Worm (Caenorhabditis elegans) whole organism, L3 larva: ENCODE data around the gene T10H9.1.

ENCODE experiments used
- R02D3.7 ChIP-seq: fragments of 150-350 bp; optimal IDR thresholded peaks from 2 replicates; lab custom pipeline; 2014; ENCODE audit warnings: missing biosample characterization, missing genetic modification characterization
- ZK546.5 ChIP-seq: sonication (generic microtip); optimal IDR thresholded peaks from 2 replicates; lab custom pipeline; 2017; ENCODE audit warnings: missing biosample characterization, missing genetic modification characterization
- aly-2 ChIP-seq: fragments of 150-350 bp; optimal IDR thresholded peaks from 2 replicates; lab custom pipeline; 2014; ENCODE audit warnings: missing biosample characterization, missing genetic modification characterization
- ama-1 ChIP-seq: fragments of 150-350 bp; optimal IDR thresholded peaks from 2 replicates; lab custom pipeline; 2018
- ceh-16 ChIP-seq: sonication (generic microtip); optimal IDR thresholded peaks from 2 replicates; lab custom pipeline; 2017; ENCODE audit warnings: missing biosample characterization, missing genetic modification characterization
- ceh-28 ChIP-seq: fragments of 150-350 bp; optimal IDR thresholded peaks from 2 replicates; lab custom pipeline; 2014; ENCODE audit warnings: missing biosample characterization, missing genetic modification reagents, missing genetic modification characterization
- ceh-82 ChIP-seq: fragments of 150-350 bp; optimal IDR thresholded peaks from 2 replicates; lab custom pipeline; 2014; ENCODE audit warnings: missing biosample characterization, missing genetic modification characterization
- ceh-9 ChIP-seq: sonication (generic microtip); optimal IDR thresholded peaks from 2 replicates; lab custom pipeline; 2018; ENCODE audit warnings: missing biosample characterization, missing genetic modification characterization
- daf-12 ChIP-seq: fragments of 150-350 bp; optimal IDR thresholded peaks from 2 replicates; lab custom pipeline; 2014; ENCODE audit warnings: missing biosample characterization, missing genetic modification reagents, missing genetic modification characterization
- egl-27 ChIP-seq: sonication (generic microtip); optimal IDR thresholded peaks from 4 replicates; lab custom pipeline; 2017; ENCODE audit warnings: missing biosample characterization, missing genetic modification reagents, missing genetic modification characterization
- egl-5 ChIP-seq: fragments of 150-350 bp; optimal IDR thresholded peaks from 2 replicates; lab custom pipeline; 2017; ENCODE audit warnings: missing biosample characterization, missing genetic modification reagents, missing genetic modification characterization, inconsistent platforms
- elt-1 ChIP-seq: fragments of 150-350 bp; optimal IDR thresholded peaks from 2 replicates; lab custom pipeline; 2014; ENCODE audit warnings: missing biosample characterization, missing genetic modification characterization
- elt-2 ChIP-seq: sonication (generic microtip); optimal IDR thresholded peaks from 2 replicates; lab custom pipeline; 2016; ENCODE audit warnings: missing genetic modification reagents, mild to moderate bottlenecking, missing genetic modification characterization, missing compliant biosample characterization
- eor-1 ChIP-seq, 2 experiments: fragments of 150-350 bp; optimal IDR thresholded peaks; 2 replicates each; lab custom pipeline; 2014 to 2018; ENCODE audit warnings: missing biosample characterization in 2 of 2, missing genetic modification characterization in 2 of 2
- fkh-10 ChIP-seq: sonication (generic microtip); optimal IDR thresholded peaks from 2 replicates; lab custom pipeline; 2017; ENCODE audit warnings: missing biosample characterization, missing genetic modification reagents, missing genetic modification characterization
- fkh-2 ChIP-seq: fragments of 150-350 bp; optimal IDR thresholded peaks from 2 replicates; lab custom pipeline; 2014; ENCODE audit warnings: missing biosample characterization, missing genetic modification reagents, missing genetic modification characterization
- fos-1 ChIP-seq: fragments of 150-350 bp; optimal IDR thresholded peaks from 2 replicates; lab custom pipeline; 2014; ENCODE audit warnings: missing biosample characterization, missing genetic modification characterization
- jun-1 ChIP-seq: fragments of 150-350 bp; optimal IDR thresholded peaks from 2 replicates; lab custom pipeline; 2014; ENCODE audit warnings: missing biosample characterization, missing genetic modification reagents, missing genetic modification characterization
- lin-15B ChIP-seq: fragments of 150-350 bp; optimal IDR thresholded peaks from 2 replicates; lab custom pipeline; 2014; ENCODE audit warnings: missing biosample characterization, missing genetic modification characterization
- lin-39 ChIP-seq: fragments of 150-350 bp; optimal IDR thresholded peaks from 2 replicates; lab custom pipeline; 2018; ENCODE audit warnings: missing biosample characterization, missing genetic modification reagents, missing genetic modification characterization
- lsy-12 ChIP-seq: sonication (generic microtip); optimal IDR thresholded peaks from 2 replicates; lab custom pipeline; 2016; ENCODE audit warnings: mild to moderate bottlenecking, missing genetic modification characterization, missing compliant biosample characterization
- mdl-1 ChIP-seq: fragments of 150-350 bp; optimal IDR thresholded peaks from 2 replicates; lab custom pipeline; 2014; ENCODE audit warnings: missing biosample characterization, missing genetic modification characterization
- mml-1 ChIP-seq: fragments of 150-350 bp; sonication (generic microtip); optimal IDR thresholded peaks from 3 replicates; lab custom pipeline; 2014; ENCODE audit warnings: missing biosample characterization, missing genetic modification characterization
- nfya-1 ChIP-seq: sonication (generic microtip); optimal IDR thresholded peaks from 2 replicates; lab custom pipeline; 2017; ENCODE audit warnings: missing genetic modification characterization, mild to moderate bottlenecking, missing compliant biosample characterization, antibody characterized with exemption, moderate library complexity; ENCODE audit not compliant: insufficient read depth
- nhr-11 ChIP-seq: fragments of 150-350 bp; optimal IDR thresholded peaks from 2 replicates; lab custom pipeline; 2014; ENCODE audit warnings: missing biosample characterization, missing genetic modification characterization
- nhr-12 ChIP-seq: fragments of 150-350 bp; optimal IDR thresholded peaks from 2 replicates; lab custom pipeline; 2014; ENCODE audit warnings: missing biosample characterization, missing genetic modification characterization
- nhr-25 ChIP-seq: sonication (generic microtip); optimal IDR thresholded peaks from 2 replicates; lab custom pipeline; 2017; ENCODE audit warnings: missing biosample characterization, missing genetic modification characterization
- nhr-43 ChIP-seq: sonication (generic microtip); optimal IDR thresholded peaks from 2 replicates; lab custom pipeline; 2016; ENCODE audit warnings: mild to moderate bottlenecking, missing genetic modification characterization, missing compliant biosample characterization; ENCODE audit not compliant: poor library complexity, severe bottlenecking
- nhr-67 ChIP-seq: fragments of 150-350 bp; optimal IDR thresholded peaks from 2 replicates; lab custom pipeline; 2014; ENCODE audit warnings: missing biosample characterization, missing genetic modification characterization
- nhr-76 ChIP-seq: fragments of 150-350 bp; sonication (generic microtip); optimal IDR thresholded peaks from 5 replicates; lab custom pipeline; 2014; ENCODE audit warnings: missing biosample characterization, missing genetic modification characterization
- pqm-1 ChIP-seq: fragments of 150-350 bp; optimal IDR thresholded peaks from 2 replicates; lab custom pipeline; 2017; ENCODE audit warnings: missing biosample characterization, missing genetic modification characterization, inconsistent platforms
- sea-2 ChIP-seq: fragments of 150-350 bp; sonication (generic microtip); optimal IDR thresholded peaks from 4 replicates; lab custom pipeline; 2014; ENCODE audit warnings: missing biosample characterization, missing genetic modification reagents, missing genetic modification characterization
- skn-1 ChIP-seq: fragments of 150-350 bp; optimal IDR thresholded peaks from 2 replicates; lab custom pipeline; 2014; ENCODE audit warnings: missing biosample characterization, missing genetic modification characterization
- tbx-2 ChIP-seq: sonication (generic microtip); optimal IDR thresholded peaks from 2 replicates; lab custom pipeline; 2016; ENCODE audit warnings: mild to moderate bottlenecking, missing genetic modification characterization, missing compliant biosample characterization
- unc-39 ChIP-seq: sonication (generic microtip); optimal IDR thresholded peaks from 4 replicates; lab custom pipeline; 2017; ENCODE audit warnings: missing biosample characterization, missing genetic modification characterization
- unc-62 ChIP-seq: fragments of 150-350 bp; sonication (generic microtip); optimal IDR thresholded peaks from 4 replicates; lab custom pipeline; 2014; ENCODE audit warnings: missing biosample characterization, missing genetic modification reagents, missing genetic modification characterization
- zag-1 ChIP-seq: fragments of 150-350 bp; optimal IDR thresholded peaks from 2 replicates; lab custom pipeline; 2014; ENCODE audit warnings: missing biosample characterization, missing genetic modification characterization
- ztf-11 ChIP-seq: fragments of 150-350 bp; optimal IDR thresholded peaks from 2 replicates; lab custom pipeline; 2014; ENCODE audit warnings: missing biosample characterization, missing genetic modification characterization
- ztf-4 ChIP-seq: fragments of 150-350 bp; optimal IDR thresholded peaks from 2 replicates; lab custom pipeline; 2014; ENCODE audit warnings: missing biosample characterization, missing genetic modification characterization

The T10H9.1 gene

DNA sequence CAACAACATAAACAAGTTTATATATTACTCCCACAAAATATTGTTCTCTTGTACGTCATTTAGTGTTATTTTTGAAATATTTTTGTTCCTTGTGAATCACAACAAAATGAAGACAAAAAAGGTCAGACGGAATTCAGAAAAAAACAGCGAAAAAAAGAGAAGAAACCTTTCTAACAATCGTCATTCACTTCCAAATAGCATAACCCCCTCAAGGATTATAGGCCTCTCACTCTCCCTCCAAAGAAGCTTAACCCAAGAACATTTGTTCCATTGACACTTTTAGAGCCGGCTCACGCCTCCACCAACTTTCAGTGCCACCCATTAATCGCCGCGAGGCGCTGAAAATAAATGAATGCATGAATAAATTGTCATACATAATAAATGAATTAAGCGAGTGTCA, 10.1 kb downstream of the T10H9.1 start:
- TF ChIP-seq fkh-2 (tag; lab: Kevin White, UChicago) (no peak), zag-1 (no peak), lin-39 (tag; lab: Kevin White, UChicago) (peak; percentile 24), eor-1 (tag; optimal IDR thresholded peaks at IDR 0.05; lab: Kevin White, UChicago) (no peak)

DNA sequence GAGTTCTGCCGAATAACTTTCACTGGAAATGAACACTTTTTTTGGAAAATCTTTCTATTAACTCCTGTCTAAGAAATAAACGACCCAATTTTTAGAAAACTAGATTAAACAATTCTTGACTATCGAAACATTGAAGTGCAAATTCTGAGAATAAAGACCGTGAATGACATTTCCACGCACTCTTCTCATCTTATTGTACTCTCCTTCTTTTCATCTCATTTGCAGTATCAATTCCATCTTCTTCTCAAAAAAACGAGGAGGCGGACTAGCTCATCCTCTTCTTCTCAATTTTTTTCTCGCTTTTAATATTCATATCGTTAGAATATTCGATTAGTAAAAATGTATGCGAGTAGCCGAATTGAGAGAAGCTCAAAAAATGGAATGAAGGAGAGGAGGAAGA, 12.2 kb downstream of the T10H9.1 start:
- TF ChIP-seq aly-2 (tag; lab: Kevin White, UChicago) (no peak), unc-62 (GFP tag; lab: Kevin White, UChicago) (no peak), ZK546.5 (tag; lab: Kevin White, UChicago) (no peak), ceh-82 (tag; lab: Kevin White, UChicago) (no peak), daf-12 (tag; lab: Kevin White, UChicago) (no peak), eor-1 (tag; optimal IDR thresholded peaks at IDR 0.05; lab: Kevin White, UChicago) (no peak), fkh-2 (tag; lab: Kevin White, UChicago) (no peak), zag-1 (no peak), lin-39 (tag; lab: Kevin White, UChicago) (no peak), lsy-12 (tag; lab: Kevin White, UChicago) (no peak), ztf-4 (tag; lab: Kevin White, UChicago) (no peak), fkh-10 (GFP tag; lab: Kevin White, UChicago) (no peak), fos-1 (tag; lab: Kevin White, UChicago) (no peak), ceh-9 (no peak), unc-39 (tag; lab: Kevin White, UChicago) (no peak), ztf-11 (tag; lab: Kevin White, UChicago) (no peak), R02D3.7 (no peak)

DNA sequence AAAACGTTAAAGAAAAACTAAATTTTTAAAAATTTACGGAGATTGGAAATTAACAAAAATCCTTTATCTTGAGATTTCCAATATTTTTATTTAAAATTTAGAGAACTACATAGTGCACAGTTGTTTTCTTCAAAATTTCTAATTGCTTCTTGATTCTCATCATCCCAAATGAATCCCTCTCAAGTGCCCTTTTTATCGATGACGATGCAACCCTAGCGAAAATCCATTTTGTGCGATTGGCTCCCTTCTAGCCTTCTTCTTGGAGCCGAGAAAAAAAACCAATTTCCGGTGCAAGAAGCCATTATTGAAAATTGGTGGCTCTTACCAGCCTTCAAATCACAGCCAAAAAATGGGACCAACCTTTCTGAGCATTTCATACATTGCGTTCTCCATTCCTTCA, 13.1 kb downstream of the T10H9.1 start:
- TF ChIP-seq daf-12 (tag; lab: Kevin White, UChicago) (no peak), jun-1 (tag; lab: Kevin White, UChicago) (no peak), R02D3.7 (no peak), ceh-28 (no peak), nhr-11 (tag; lab: Kevin White, UChicago) (no peak)
- TF ChIP-seq, all 47 proteins: peak for 0

DNA sequence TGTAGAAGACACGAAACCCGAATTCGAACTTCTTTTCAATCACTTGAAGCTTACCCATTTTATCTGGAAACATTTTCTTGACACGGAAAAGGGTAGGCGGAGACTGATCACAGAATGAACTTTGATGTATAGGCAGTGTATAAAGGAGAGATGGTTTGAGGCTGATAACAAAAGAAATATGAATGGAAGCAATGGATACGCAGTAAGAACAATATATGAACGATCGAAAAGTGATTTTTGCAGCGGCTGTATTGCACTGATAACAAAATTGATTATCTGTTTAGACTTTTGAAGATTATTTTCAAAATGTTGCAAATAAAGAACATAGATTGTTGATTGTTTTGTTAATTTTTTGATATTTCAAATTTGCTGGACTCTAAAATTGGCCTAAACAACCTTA, 16.3 kb downstream of the T10H9.1 start, which contains the start of gene pmp-5:
Gene pmp-5, minus strand, starts transcription at position 63 of the 400 bp plus-strand sequence.
- TF ChIP-seq nhr-11 (tag; lab: Kevin White, UChicago), result no peak
- TF ChIP-seq nhr-25 (tag; lab: Kevin White, UChicago), result no peak
- TF ChIP-seq unc-39 (tag; lab: Kevin White, UChicago), result no peak
- TF ChIP-seq elt-2 (tag; lab: Kevin White, UChicago), result peak; percentile 89
- TF ChIP-seq pqm-1 (tag; lab: Kevin White, UChicago), result peak; percentile 83
- peak; percentile 14 for TF ChIP-seq jun-1 (tag; lab: Kevin White, UChicago)
- no peak for TF ChIP-seq nhr-43 (tag; lab: Kevin White, UChicago)

DNA sequence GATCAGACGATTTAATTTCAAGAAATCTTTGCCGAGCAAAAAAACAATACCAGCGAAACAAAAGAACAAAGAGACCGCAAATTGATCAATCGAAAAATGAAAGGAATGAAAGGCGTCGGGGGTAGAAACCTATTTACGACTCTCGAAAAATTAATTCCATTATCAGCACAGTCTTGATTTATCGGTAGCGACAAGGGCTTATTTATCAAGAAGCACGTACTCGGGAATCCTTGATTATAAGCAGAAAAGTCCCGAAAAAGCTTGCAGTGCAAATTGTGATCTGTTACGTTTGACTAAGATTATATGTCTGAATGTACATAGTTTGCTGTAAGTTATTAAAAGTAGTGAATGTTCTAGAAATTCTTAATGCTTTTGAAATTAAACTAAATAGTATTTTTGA, 17.1 kb downstream of the T10H9.1 start:
- TF ChIP-seq pqm-1 (tag; lab: Kevin White, UChicago) (peak; percentile 76), elt-1 (no peak), nhr-43 (tag; lab: Kevin White, UChicago) (no peak), unc-39 (tag; lab: Kevin White, UChicago) (no peak), ceh-9 (no peak), elt-2 (tag; lab: Kevin White, UChicago) (peak; percentile 58), ama-1 (no peak)

DNA sequence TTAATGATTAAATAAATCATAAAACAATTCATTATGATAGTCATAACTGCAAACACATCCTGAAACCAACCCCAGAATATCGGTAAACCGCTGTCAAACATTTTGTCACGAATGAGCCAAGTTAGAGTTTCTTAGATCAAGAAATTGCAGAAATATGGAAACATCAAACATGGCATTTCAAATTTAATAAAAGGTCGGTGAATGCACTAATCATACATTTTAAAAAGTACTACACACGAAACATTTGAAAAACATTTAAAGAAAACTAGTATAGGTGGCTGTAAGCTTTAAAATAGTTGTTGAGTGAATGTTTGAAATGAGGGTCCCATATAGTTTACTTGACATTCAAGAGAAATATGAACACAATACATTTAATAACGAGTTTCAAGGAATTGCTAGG, 19.3 kb downstream of the T10H9.1 start, which contains the start of gene str-180:
Gene str-180, minus strand, starts transcription at position 101 of the 400 bp plus-strand sequence.
- TF ChIP-seq ceh-16 (tag; lab: Kevin White, UChicago) (no peak), sea-2 (GFP tag; lab: Kevin White, UChicago) (no peak), nhr-67 (tag; lab: Kevin White, UChicago) (no peak), mdl-1 (tag; lab: Kevin White, UChicago) (no peak), nhr-43 (tag; lab: Kevin White, UChicago) (no peak), nfya-1 (tag; lab: Kevin White, UChicago) (no peak), R02D3.7 (no peak), unc-62 (GFP tag; lab: Kevin White, UChicago) (no peak), skn-1 (tag; lab: Kevin White, UChicago) (no peak), tbx-2 (tag; lab: Kevin White, UChicago) (no peak), egl-5 (no peak), nhr-76 (tag; lab: Kevin White, UChicago) (no peak), mml-1 (tag; lab: Kevin White, UChicago) (no peak), nhr-11 (tag; lab: Kevin White, UChicago) (no peak), ceh-9 (no peak), egl-27 (tag; lab: Kevin White, UChicago) (no peak), aly-2 (tag; lab: Kevin White, UChicago) (no peak), ceh-28 (no peak), nhr-12 (tag; lab: Kevin White, UChicago) (no peak), lin-15B (no peak)
